Fruit fly (Drosophila melanogaster) whole organism, embryonic: Measurements from ENCODE around the gene CG2278.

Experiments
- Abd-B ChIP-seq: fragments of 200-800 bp; sonication (Bioruptor generic); optimal IDR thresholded peaks from 2 replicates; lab custom pipeline; 2018; ENCODE audit warnings: missing biosample characterization, mild to moderate bottlenecking, missing genetic modification characterization, moderate library complexity
- Asciz ChIP-seq: fragments of 200-800 bp; sonication (Bioruptor generic); optimal IDR thresholded peaks from 2 replicates; lab custom pipeline; 2017; ENCODE audit warnings: missing biosample characterization, mild to moderate bottlenecking, missing genetic modification characterization, missing genetic modification reagents
- Atf-2 ChIP-seq: fragments of 200-800 bp; sonication (Bioruptor generic); optimal IDR thresholded peaks from 2 replicates; lab custom pipeline; 2016; ENCODE audit warnings: missing biosample characterization, missing genetic modification characterization
- CG10654 ChIP-seq: fragments of 200-800 bp; sonication (Bioruptor generic); optimal IDR thresholded peaks from 2 replicates; lab custom pipeline; 2016; ENCODE audit warnings: missing biosample characterization, missing genetic modification characterization
- CG12744 ChIP-seq: fragments of 200-800 bp; sonication (Bioruptor generic); optimal IDR thresholded peaks from 2 replicates; lab custom pipeline; 2016; ENCODE audit warnings: missing biosample characterization, missing genetic modification characterization
- CG13894 ChIP-seq: fragments of 200-800 bp; sonication (Bioruptor generic); optimal IDR thresholded peaks from 3 replicates; lab custom pipeline; 2018; ENCODE audit warnings: missing biosample characterization, mild to moderate bottlenecking, missing genetic modification characterization, moderate library complexity
- CG14014 ChIP-seq: fragments of 200-800 bp; sonication (Bioruptor generic); IDR thresholded peaks from 2 replicates; pipeline ENCODE4 v1.3.6; 2022; ENCODE audit warnings: missing biosample characterization, missing genetic modification characterization
- CG14441 ChIP-seq: fragments of 200-800 bp; sonication (Bioruptor generic); IDR thresholded peaks from 2 replicates; pipeline ENCODE4 v1.3.6; 2022; ENCODE audit warnings: missing biosample characterization, missing genetic modification characterization
- CG14965 ChIP-seq: fragments of 200-800 bp; sonication (Bioruptor generic); optimal IDR thresholded peaks from 2 replicates; lab custom pipeline; 2016; ENCODE audit warnings: missing biosample characterization, missing genetic modification characterization, borderline replicate concordance
- CG15269 ChIP-seq: fragments of 200-800 bp; sonication (Bioruptor generic); optimal IDR thresholded peaks from 2 replicates; lab custom pipeline; 2018; ENCODE audit warnings: missing biosample characterization, mild to moderate bottlenecking, missing genetic modification characterization, moderate library complexity
- CG15696 ChIP-seq: fragments of 200-800 bp; sonication (Bioruptor generic); optimal IDR thresholded peaks from 2 replicates; lab custom pipeline; 2019; ENCODE audit warnings: missing biosample characterization, mild to moderate bottlenecking, missing genetic modification characterization, moderate library complexity
- CG1602 ChIP-seq: fragments of 200-800 bp; sonication (Bioruptor generic); optimal IDR thresholded peaks from 3 replicates; lab custom pipeline; 2016; ENCODE audit warnings: missing biosample characterization, missing genetic modification characterization
- CG17361 ChIP-seq: fragments of 200-800 bp; sonication (Bioruptor generic); IDR thresholded peaks from 3 replicates; pipeline ENCODE4 v1.3.6; 2022; ENCODE audit warnings: missing biosample characterization, missing genetic modification characterization
- CG30403 ChIP-seq: fragments of 200-800 bp; sonication (Bioruptor generic); optimal IDR thresholded peaks from 3 replicates; lab custom pipeline; 2016; ENCODE audit warnings: missing biosample characterization, missing genetic modification characterization
- CG31388 ChIP-seq: fragments of 200-800 bp; sonication (Bioruptor generic); optimal IDR thresholded peaks from 2 replicates; lab custom pipeline; 2016; ENCODE audit warnings: missing biosample characterization, missing genetic modification characterization
- CG32772 ChIP-seq: fragments of 200-800 bp; sonication (Bioruptor generic); IDR thresholded peaks from 2 replicates; pipeline ENCODE4 v1.3.6; 2022; ENCODE audit warnings: missing biosample characterization, missing genetic modification characterization
- CG34422 ChIP-seq: fragments of 200-800 bp; sonication (Bioruptor generic); IDR thresholded peaks from 3 replicates; pipeline ENCODE4 v1.3.6; 2022; ENCODE audit warnings: missing biosample characterization, missing genetic modification characterization
- CG42726 ChIP-seq: fragments of 200-800 bp; sonication (Bioruptor generic); IDR thresholded peaks from 2 replicates; pipeline ENCODE4 v1.3.6; 2022; ENCODE audit warnings: missing biosample characterization, missing genetic modification characterization; ENCODE audit not compliant: partially characterized antibody
- CG43689 ChIP-seq: fragments of 200-800 bp; sonication (Bioruptor generic); IDR thresholded peaks from 2 replicates; pipeline ENCODE4 v1.3.6; 2022; ENCODE audit warnings: missing biosample characterization, missing genetic modification characterization
- CG6272 ChIP-seq: fragments of 200-800 bp; sonication (Bioruptor generic); IDR thresholded peaks from 2 replicates; pipeline ENCODE4 v1.3.6; 2022; ENCODE audit warnings: missing biosample characterization, missing genetic modification characterization
- CG6689 ChIP-seq: fragments of 200-800 bp; sonication (Bioruptor generic); IDR thresholded peaks from 2 replicates; pipeline ENCODE4 v1.3.6; 2022; ENCODE audit warnings: missing biosample characterization, missing genetic modification characterization
- CG6765 ChIP-seq: fragments of 200-800 bp; sonication (Bioruptor generic); optimal IDR thresholded peaks from 3 replicates; lab custom pipeline; 2017; ENCODE audit warnings: missing biosample characterization, mild to moderate bottlenecking, missing genetic modification characterization
- CG7786 ChIP-seq: fragments of 200-800 bp; sonication (Bioruptor generic); optimal IDR thresholded peaks from 2 replicates; lab custom pipeline; 2016; ENCODE audit warnings: missing biosample characterization, missing genetic modification characterization
- Dip3 ChIP-seq: fragments of 200-800 bp; sonication (Bioruptor generic); optimal IDR thresholded peaks from 3 replicates; lab custom pipeline; 2016; ENCODE audit warnings: missing biosample characterization, missing genetic modification characterization
- Gug ChIP-seq: fragments of 200-800 bp; sonication (Bioruptor generic); IDR thresholded peaks from 4 replicates; pipeline ENCODE4 v1.3.6; 2022; ENCODE audit warnings: missing biosample characterization, missing genetic modification characterization
- HLH3B ChIP-seq: fragments of 200-800 bp; sonication (Bioruptor generic); IDR thresholded peaks from 2 replicates; pipeline ENCODE4 v1.3.6; 2022; ENCODE audit warnings: missing biosample characterization, missing genetic modification characterization
- Hmr ChIP-seq: fragments of 200-800 bp; sonication (Bioruptor generic); optimal IDR thresholded peaks from 3 replicates; lab custom pipeline; 2017; ENCODE audit warnings: mild to moderate bottlenecking, missing biosample characterization, missing genetic modification reagents, missing genetic modification characterization
- Poxn ChIP-seq: fragments of 200-800 bp; sonication (Bioruptor generic); IDR thresholded peaks from 2 replicates; pipeline ENCODE4 v1.3.6; 2022; ENCODE audit warnings: missing biosample characterization, missing genetic modification characterization
- Sry-β ChIP-seq: fragments of 200-800 bp; sonication (Bioruptor generic); optimal IDR thresholded peaks from 2 replicates; lab custom pipeline; 2018; ENCODE audit warnings: missing biosample characterization, mild to moderate bottlenecking, missing genetic modification characterization, moderate library complexity
- ara ChIP-seq: fragments of 200-800 bp; sonication (Bioruptor generic); IDR thresholded peaks from 2 replicates; pipeline ENCODE4 v1.3.6; 2022; ENCODE audit warnings: missing biosample characterization, missing genetic modification characterization
- bbx ChIP-seq: fragments of 200-800 bp; sonication (Bioruptor generic); IDR thresholded peaks from 2 replicates; pipeline ENCODE4 v1.3.6; 2022; ENCODE audit warnings: missing biosample characterization, missing genetic modification characterization; ENCODE audit not compliant: partially characterized antibody
- bsh ChIP-seq, 2 experiments: fragments of 200-800 bp; sonication (Bioruptor generic); optimal IDR thresholded peaks; 2 replicates each; lab custom pipeline; 2017 to 2018; ENCODE audit warnings: mild to moderate bottlenecking in 2 of 2, missing biosample characterization in 2 of 2, missing genetic modification characterization in 2 of 2, moderate library complexity in 1 of 2
- cg ChIP-seq: fragments of 200-800 bp; sonication (Bioruptor generic); optimal IDR thresholded peaks from 3 replicates; lab custom pipeline; 2019; ENCODE audit warnings: missing biosample characterization, mild to moderate bottlenecking, missing genetic modification characterization, moderate library complexity
- dan ChIP-seq: fragments of 200-800 bp; sonication (Bioruptor generic); IDR thresholded peaks from 2 replicates; pipeline ENCODE4 v1.3.6; 2022; ENCODE audit warnings: missing biosample characterization, missing genetic modification characterization
- dysf ChIP-seq: fragments of 200-800 bp; sonication (Bioruptor generic); IDR thresholded peaks from 3 replicates; pipeline ENCODE4 v1.3.6; 2022; ENCODE audit warnings: missing biosample characterization, missing genetic modification characterization
- emc ChIP-seq: fragments of 200-800 bp; sonication (Bioruptor generic); optimal IDR thresholded peaks from 2 replicates; lab custom pipeline; 2016; ENCODE audit warnings: missing biosample characterization, missing genetic modification characterization
- esg ChIP-seq: fragments of 200-800 bp; sonication (Bioruptor generic); conservative IDR thresholded peaks from 2 replicates; pipeline ENCODE4 v1.3.6; 2022; ENCODE audit warnings: missing biosample characterization, missing genetic modification characterization
- eyg ChIP-seq: fragments of 200-800 bp; sonication (Bioruptor generic); optimal IDR thresholded peaks from 3 replicates; lab custom pipeline; 2016; ENCODE audit warnings: missing biosample characterization, missing genetic modification characterization
- gem ChIP-seq: fragments of 200-800 bp; sonication (Bioruptor generic); optimal IDR thresholded peaks from 2 replicates; lab custom pipeline; 2019; ENCODE audit warnings: missing biosample characterization, mild to moderate bottlenecking, missing genetic modification characterization, moderate library complexity
- gsb ChIP-seq: fragments of 200-800 bp; sonication (Bioruptor generic); IDR thresholded peaks from 2 replicates; pipeline ENCODE4 v1.3.6; 2022; ENCODE audit warnings: missing biosample characterization, missing genetic modification characterization
- jigr1 ChIP-seq: fragments of 200-800 bp; sonication (Bioruptor generic); IDR thresholded peaks from 3 replicates; pipeline ENCODE4 v1.3.6; 2022; ENCODE audit warnings: missing biosample characterization, missing genetic modification characterization
- kay ChIP-seq: fragments of 200-800 bp; sonication (Bioruptor generic); optimal IDR thresholded peaks from 2 replicates; lab custom pipeline; 2016; ENCODE audit warnings: missing biosample characterization, missing genetic modification characterization
- lab ChIP-seq: fragments of 200-800 bp; sonication (Bioruptor generic); optimal IDR thresholded peaks from 3 replicates; lab custom pipeline; 2017; ENCODE audit warnings: missing biosample characterization, missing genetic modification characterization, mild to moderate bottlenecking, moderate library complexity, missing genetic modification reagents
- lov ChIP-seq, 2 experiments: fragments of 200-800 bp in 1 of 2; fragments of >200 bp in 1 of 2; sonication (Bioruptor generic) in 1 of 2; IDR thresholded peaks in 1 of 2; optimal IDR thresholded peaks in 1 of 2; 2 replicates in 1 of 2; 3 replicates in 1 of 2; pipeline versions ENCODE4 v1.3.6 to Lab custom; 2017 to 2022; ENCODE audit warnings: missing biosample characterization in 1 of 2, missing genetic modification characterization in 1 of 2
- pfk ChIP-seq: fragments of 200-800 bp; sonication (Bioruptor generic); optimal IDR thresholded peaks from 2 replicates; lab custom pipeline; 2018; ENCODE audit warnings: missing biosample characterization, mild to moderate bottlenecking, missing genetic modification characterization, moderate library complexity
- pros ChIP-seq: fragments of 200-800 bp; sonication (Bioruptor generic); optimal IDR thresholded peaks from 3 replicates; lab custom pipeline; 2019; ENCODE audit warnings: missing biosample characterization, mild to moderate bottlenecking, missing genetic modification characterization, moderate library complexity
- sna ChIP-seq: fragments of 200-800 bp; sonication (Bioruptor generic); IDR thresholded peaks from 2 replicates; pipeline ENCODE4 v1.3.6; 2022; ENCODE audit warnings: missing biosample characterization, missing genetic modification characterization; ENCODE audit not compliant: partially characterized antibody
- stc ChIP-seq: fragments of 200-800 bp; sonication (Bioruptor generic); IDR thresholded peaks from 2 replicates; pipeline ENCODE4 v1.3.6; 2022; ENCODE audit warnings: missing biosample characterization, missing genetic modification characterization
- tll ChIP-seq, 2 experiments: fragments of 200-800 bp in 1 of 2; fragments of >200 bp in 1 of 2; sonication (Bioruptor generic) in 1 of 2; optimal IDR thresholded peaks; 2 replicates each; lab custom pipeline; 2017 to 2019; ENCODE audit warnings: missing biosample characterization in 2 of 2, missing genetic modification characterization in 2 of 2, mild to moderate bottlenecking in 1 of 2, moderate library complexity in 1 of 2
- ttk ChIP-seq: fragments of 200-800 bp; sonication (Bioruptor generic); IDR thresholded peaks from 2 replicates; pipeline ENCODE4 v2.1.2; 2022; ENCODE audit warnings: missing biosample characterization, missing genetic modification characterization

CG2278 gene

DNA sequence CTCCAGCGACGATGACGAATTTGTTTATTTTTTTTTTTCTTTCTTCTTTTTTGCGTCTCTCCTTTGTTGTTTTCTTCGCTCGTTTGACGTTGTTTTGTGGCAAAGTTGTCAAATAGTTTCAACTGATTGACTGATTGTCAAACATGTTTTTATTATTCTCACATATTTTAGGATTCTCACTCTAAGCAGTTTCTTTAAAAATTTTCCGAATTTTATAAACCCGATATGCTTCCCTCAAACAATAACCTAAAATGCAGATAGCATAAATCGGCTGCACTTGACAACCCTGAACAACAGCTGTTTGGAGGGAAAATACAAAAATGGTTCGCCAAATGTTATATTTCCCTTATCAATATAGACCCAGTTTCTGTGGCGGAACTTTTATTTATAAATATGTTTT lies 26.5 kb downstream of the CG2278 start, which contains the start of gene CG17982 (continued):
- TF ChIP-seq bsh (GFP tag; optimal IDR thresholded peaks at IDR 0.05; lab: Kevin White, UChicago) (peak; percentile 71 to 89), CG31388 (GFP tag; lab: Kevin White, UChicago) (no peak), tll (GFP tag; optimal IDR thresholded peaks at IDR 0.05; lab: Kevin White, UChicago) (no peak), eyg (GFP tag; lab: Kevin White, UChicago) (peak; percentile 81), gsb (GFP tag; lab: Robert Waterston, UW) (peak; percentile 55), Abd-B (GFP tag; lab: Kevin White, UChicago) (peak; percentile 58), Sry-β (GFP tag; lab: Kevin White, UChicago) (peak; percentile 11), cg (GFP tag; lab: Kevin White, UChicago) (no peak), HLH3B (GFP tag; lab: Robert Waterston, UW) (peak; percentile 78), bbx (GFP tag; lab: Robert Waterston, UW) (peak; percentile 10; the same call in 1 of the 2 replicates), CG12744 (GFP tag; lab: Kevin White, UChicago) (peak; percentile 79), CG13894 (peak; percentile 90), gem (peak; percentile 92), Hmr (GFP tag; lab: Kevin White, UChicago) (no peak), Gug (peak; percentile 77), kay (GFP tag; lab: Kevin White, UChicago) (peak; percentile 81), lab (GFP tag; lab: Kevin White, UChicago) (peak; percentile 89), CG6689 (GFP tag; lab: Robert Waterston, UW) (peak; percentile 87), CG6765 (GFP tag; lab: Kevin White, UChicago) (peak; percentile 70), CG10654 (GFP tag; lab: Kevin White, UChicago) (peak; percentile 73), CG42726 (no peak), CG7786 (peak; percentile 87), CG17361 (GFP tag; lab: Robert Waterston, UW) (peak; percentile 82), CG15269 (tag; lab: Kevin White, UChicago) (peak; percentile 89), Poxn (no peak), pros (peak; percentile 3), CG32772 (GFP tag; lab: Robert Waterston, UW) (peak; percentile 73), dysf (GFP tag; lab: Robert Waterston, UW) (peak; percentile 81), esg (GFP tag; lab: Robert Waterston, UW) (peak; percentile 74), emc (GFP tag; lab: Kevin White, UChicago) (peak; percentile 51), CG30403 (GFP tag; lab: Kevin White, UChicago) (peak; percentile 86), sna (GFP tag; lab: Robert Waterston, UW) (no peak), CG43689 (peak; percentile 18; the same call in 1 of the 2 replicates), pfk (peak; percentile 27), CG6272 (GFP tag; lab: Robert Waterston, UW) (0 out of 2 replicates have a peak, but pooled peaks have one; percentile 34), CG15696 (tag; lab: Kevin White, UChicago) (peak; percentile 77), jigr1 (GFP tag; lab: Robert Waterston, UW) (peak; percentile 37; the same call in 2 of the 3 replicates), dan (no peak), CG1602 (peak; percentile 68), stc (peak; percentile 74), ara (peak; percentile 70), CG34422 (GFP tag; lab: Robert Waterston, UW) (peak; percentile 83), lov (optimal IDR thresholded peaks at IDR 0.05; lab: Kevin White, UChicago) (no peak), lov (GFP tag; IDR thresholded peaks at IDR 0.05; lab: Robert Waterston, UW) (peak; percentile 76; the same call in 1 of the 3 replicates), CG14965 (GFP tag; lab: Kevin White, UChicago) (no peak), ttk (GFP tag; lab: Robert Waterston, UW) (peak; percentile 68), CG14014 (GFP tag; lab: Robert Waterston, UW) (peak; percentile 84), Dip3 (GFP tag; lab: Kevin White, UChicago) (peak; percentile 84), CG14441 (peak; percentile 80), Asciz (GFP tag; lab: Kevin White, UChicago) (no peak), Atf-2 (GFP tag; lab: Kevin White, UChicago) (peak; percentile 72)
